Worm (Caenorhabditis elegans) whole organism, L4 larva: Measurements from ENCODE around the gene rpi-2.
A peak's percentile ranks its signal among the peaks of the same experiment; 100 is the strongest.

Experiments used
- F26F4.8 ChIP-seq: fragments of 200-800 bp; sonication (Bioruptor generic); conservative IDR thresholded peaks from 2 replicates; pipeline ENCODE4 v1.3.6; 2022; ENCODE audit warnings: missing genetic modification characterization, missing compliant biosample characterization
- T20F7.1 ChIP-seq: fragments of 200-800 bp; sonication (Bioruptor generic); optimal IDR thresholded peaks from 2 replicates; lab custom pipeline; 2018; ENCODE audit warnings: mild to moderate bottlenecking, missing genetic modification characterization, missing compliant biosample characterization
- Y48G9A.11 ChIP-seq: fragments of 200-800 bp; sonication (Bioruptor generic); IDR thresholded peaks from 2 replicates; pipeline ENCODE4 v1.3.6; 2022; ENCODE audit warnings: missing genetic modification reagents, missing genetic modification characterization, missing compliant biosample characterization
- Y5F2A.4 ChIP-seq: fragments of 200-800 bp; sonication (Bioruptor generic); optimal IDR thresholded peaks from 2 replicates; lab custom pipeline; 2018; ENCODE audit warnings: mild to moderate bottlenecking, missing genetic modification characterization, missing compliant biosample characterization
- Y75B8A.6 ChIP-seq: fragments of 200-800 bp; sonication (Bioruptor generic); IDR thresholded peaks from 2 replicates; pipeline ENCODE4 v1.3.6; 2022; ENCODE audit warnings: missing genetic modification reagents, missing genetic modification characterization, missing compliant biosample characterization
- ZK337.2 ChIP-seq: fragments of 200-800 bp; sonication (Bioruptor generic); IDR thresholded peaks from 2 replicates; pipeline ENCODE4 v1.3.6; 2022; ENCODE audit warnings: missing genetic modification reagents, missing genetic modification characterization, missing compliant biosample characterization
- ZK546.5 ChIP-seq, 2 experiments: sonication (generic microtip); optimal IDR thresholded peaks; 2 replicates each; lab custom pipeline; 2017; ENCODE audit warnings: missing biosample characterization in 2 of 2, missing genetic modification characterization in 2 of 2
- ama-1 ChIP-seq: fragments of 150-350 bp; optimal IDR thresholded peaks from 2 replicates; lab custom pipeline; 2014; ENCODE audit warnings: inconsistent platforms, mixed read lengths
- ceh-44 ChIP-seq: fragments of 200-800 bp; sonication (Bioruptor generic); IDR thresholded peaks from 2 replicates; pipeline ENCODE4 v1.3.6; 2022; ENCODE audit warnings: missing genetic modification reagents, missing genetic modification characterization, missing compliant biosample characterization
- ceh-82 ChIP-seq: sonication (generic microtip); optimal IDR thresholded peaks from 2 replicates; lab custom pipeline; 2017; ENCODE audit warnings: missing biosample characterization, missing genetic modification characterization
- daf-12 ChIP-seq: fragments of 150-350 bp; optimal IDR thresholded peaks from 2 replicates; lab custom pipeline; 2014; ENCODE audit warnings: missing biosample characterization, missing genetic modification reagents, missing genetic modification characterization
- daf-19 ChIP-seq: fragments of 200-800 bp; sonication (Bioruptor generic); conservative IDR thresholded peaks from 2 replicates; pipeline ENCODE4 v1.3.6; 2022; ENCODE audit warnings: missing genetic modification characterization, missing compliant biosample characterization
- dmd-6 ChIP-seq: fragments of 200-800 bp; sonication (Bioruptor generic); IDR thresholded peaks from 2 replicates; pipeline ENCODE4 v1.3.6; 2022; ENCODE audit warnings: missing genetic modification reagents, missing genetic modification characterization, missing compliant biosample characterization
- dmd-9 ChIP-seq: fragments of 200-800 bp; sonication (Bioruptor generic); IDR thresholded peaks from 2 replicates; pipeline ENCODE4 v1.3.6; 2022; ENCODE audit warnings: missing genetic modification reagents, missing genetic modification characterization, missing compliant biosample characterization
- egl-27 ChIP-seq: sonication (generic microtip); optimal IDR thresholded peaks from 3 replicates; lab custom pipeline; 2017; ENCODE audit warnings: missing biosample characterization, missing genetic modification reagents, missing genetic modification characterization
- egl-43 ChIP-seq: fragments of 200-800 bp; sonication (Bioruptor generic); IDR thresholded peaks from 2 replicates; pipeline ENCODE4 v1.3.6; 2022; ENCODE audit warnings: missing genetic modification reagents, missing genetic modification characterization, missing compliant biosample characterization
- fos-1 ChIP-seq: fragments of 150-350 bp; optimal IDR thresholded peaks from 2 replicates; lab custom pipeline; 2014; ENCODE audit warnings: missing biosample characterization, missing genetic modification characterization
- gei-8 ChIP-seq: fragments of 200-800 bp; sonication (Bioruptor generic); optimal IDR thresholded peaks from 2 replicates; lab custom pipeline; 2018; ENCODE audit warnings: mild to moderate bottlenecking, missing genetic modification characterization, missing compliant biosample characterization
- hif-1 ChIP-seq, 2 experiments: sonication (generic microtip); optimal IDR thresholded peaks; 2 replicates each; lab custom pipeline; 2016 to 2017; ENCODE audit warnings: missing compliant biosample characterization in 2 of 2, missing genetic modification characterization in 2 of 2, missing genetic modification reagents in 2 of 2, missing genotype in 2 of 2, mild to moderate bottlenecking in 1 of 2
- hlh-11 ChIP-seq: fragments of 200-800 bp; sonication (Bioruptor generic); optimal IDR thresholded peaks from 2 replicates; lab custom pipeline; 2018; ENCODE audit warnings: mild to moderate bottlenecking, missing genetic modification characterization, missing compliant biosample characterization
- hlh-30 ChIP-seq: sonication (generic microtip); optimal IDR thresholded peaks from 2 replicates; lab custom pipeline; 2017; ENCODE audit warnings: antibody characterized with exemption, mild to moderate bottlenecking, missing genetic modification characterization, missing compliant biosample characterization; ENCODE audit not compliant: insufficient read depth
- hmg-1.1 ChIP-seq: fragments of 200-800 bp; sonication (Bioruptor generic); IDR thresholded peaks from 2 replicates; pipeline ENCODE4 v1.3.6; 2022; ENCODE audit warnings: missing genetic modification reagents, missing genetic modification characterization, missing compliant biosample characterization
- jun-1 ChIP-seq: fragments of 150-350 bp; optimal IDR thresholded peaks from 2 replicates; lab custom pipeline; 2014; ENCODE audit warnings: missing biosample characterization, missing genetic modification reagents, missing genetic modification characterization
- lin-13 ChIP-seq: fragments of 150-350 bp; optimal IDR thresholded peaks from 2 replicates; lab custom pipeline; 2014; ENCODE audit warnings: missing biosample characterization, missing genetic modification reagents, missing genetic modification characterization
- lin-29 ChIP-seq: fragments of 200-800 bp; sonication (Bioruptor generic); IDR thresholded peaks from 2 replicates; pipeline ENCODE4 v1.3.6; 2022; ENCODE audit warnings: missing genetic modification reagents, missing genetic modification characterization, missing compliant biosample characterization
- lin-38 ChIP-seq: fragments of 200-800 bp; sonication (Bioruptor generic); IDR thresholded peaks from 2 replicates; pipeline ENCODE4 v1.3.6; 2022; ENCODE audit warnings: missing genetic modification reagents, missing genetic modification characterization, missing compliant biosample characterization
- lin-39 ChIP-seq: fragments of 150-350 bp; optimal IDR thresholded peaks from 2 replicates; lab custom pipeline; 2014; ENCODE audit warnings: missing biosample characterization, missing genetic modification reagents, missing genetic modification characterization
- lir-3 ChIP-seq: sonication (generic microtip); optimal IDR thresholded peaks from 2 replicates; lab custom pipeline; 2016; ENCODE audit warnings: mild to moderate bottlenecking, missing genetic modification characterization, missing compliant biosample characterization
- lsy-2 ChIP-seq, 2 experiments: fragments of 150-350 bp in 1 of 2; sonication (generic microtip) in 1 of 2; optimal IDR thresholded peaks; 2 replicates each; lab custom pipeline; 2014 to 2017; ENCODE audit warnings: missing biosample characterization in 2 of 2, missing genetic modification characterization in 2 of 2
- madf-9 ChIP-seq: fragments of 200-800 bp; sonication (Bioruptor generic); conservative IDR thresholded peaks from 2 replicates; pipeline ENCODE4 v1.3.6; 2022; ENCODE audit warnings: missing genetic modification reagents, missing genetic modification characterization, missing compliant biosample characterization
- mdl-1 ChIP-seq, 2 experiments: fragments of 150-350 bp in 1 of 2; sonication (generic microtip) in 1 of 2; optimal IDR thresholded peaks; 2 replicates each; lab custom pipeline; 2014 to 2017; ENCODE audit warnings: missing biosample characterization in 2 of 2, missing genetic modification characterization in 2 of 2
- mes-2 ChIP-seq: sonication (generic microtip); optimal IDR thresholded peaks from 2 replicates; lab custom pipeline; 2016; ENCODE audit warnings: missing genotype, mild to moderate bottlenecking, missing genetic modification characterization, missing compliant biosample characterization; ENCODE audit not compliant: poor library complexity, severe bottlenecking
- mxl-2 ChIP-seq: fragments of 200-800 bp; sonication (Bioruptor generic); conservative IDR thresholded peaks from 2 replicates; pipeline ENCODE4 v1.3.6; 2022; ENCODE audit warnings: missing genetic modification reagents, missing genetic modification characterization, missing compliant biosample characterization
- nhr-10 ChIP-seq: fragments of 150-350 bp; optimal IDR thresholded peaks from 2 replicates; lab custom pipeline; 2014; ENCODE audit warnings: missing biosample characterization, missing genetic modification characterization
- nhr-237 ChIP-seq: sonication (generic microtip); optimal IDR thresholded peaks from 2 replicates; lab custom pipeline; 2017; ENCODE audit warnings: missing biosample characterization, missing genetic modification characterization
- nhr-41 ChIP-seq: fragments of 200-800 bp; sonication (Bioruptor generic); IDR thresholded peaks from 2 replicates; pipeline ENCODE4 v1.3.6; 2022; ENCODE audit warnings: missing genetic modification reagents, missing genetic modification characterization, missing compliant biosample characterization
- nhr-6 ChIP-seq: fragments of 150-350 bp; optimal IDR thresholded peaks from 2 replicates; lab custom pipeline; 2014; ENCODE audit warnings: missing biosample characterization, missing genetic modification characterization
- nhr-77 ChIP-seq: fragments of 150-350 bp; optimal IDR thresholded peaks from 2 replicates; lab custom pipeline; 2014; ENCODE audit warnings: missing biosample characterization, missing genetic modification characterization
- pha-4 ChIP-seq, 2 experiments: fragments of 150-350 bp in 1 of 2; fragments of 200-800 bp in 1 of 2; sonication (Bioruptor generic) in 1 of 2; IDR thresholded peaks in 1 of 2; optimal IDR thresholded peaks in 1 of 2; 2 replicates each; pipeline versions ENCODE4 v1.3.6 to Lab custom; 2014 to 2022; ENCODE audit warnings: missing genetic modification characterization in 2 of 2, missing genetic modification reagents in 2 of 2, missing biosample characterization in 1 of 2, missing compliant biosample characterization in 1 of 2
- rbr-2 ChIP-seq: sonication (generic microtip); optimal IDR thresholded peaks from 2 replicates; lab custom pipeline; 2016; ENCODE audit warnings: missing genotype, missing genetic modification characterization, missing compliant biosample characterization
- saeg-2 ChIP-seq: fragments of 200-800 bp; sonication (Bioruptor generic); IDR thresholded peaks from 2 replicates; pipeline ENCODE4 v1.3.6; 2022; ENCODE audit warnings: missing genetic modification reagents, missing genetic modification characterization, missing compliant biosample characterization
- set-16 ChIP-seq: fragments of 200-800 bp; sonication (Bioruptor generic); IDR thresholded peaks from 2 replicates; pipeline ENCODE4 v1.3.6; 2022; ENCODE audit warnings: missing genetic modification reagents, missing genetic modification characterization, missing compliant biosample characterization
- skn-1 ChIP-seq: fragments of 150-350 bp; optimal IDR thresholded peaks from 2 replicates; lab custom pipeline; 2014; ENCODE audit warnings: missing biosample characterization, missing genetic modification characterization
- snpc-1.2 ChIP-seq: fragments of 200-800 bp; sonication (Bioruptor generic); IDR thresholded peaks from 2 replicates; pipeline ENCODE4 v1.3.6; 2022; ENCODE audit warnings: missing genetic modification reagents, missing genetic modification characterization, missing compliant biosample characterization
- spr-1 ChIP-seq: sonication (generic microtip); optimal IDR thresholded peaks from 2 replicates; lab custom pipeline; 2016; ENCODE audit warnings: mild to moderate bottlenecking, missing genetic modification characterization, missing compliant biosample characterization
- spr-3 ChIP-seq: fragments of 200-800 bp; sonication (Bioruptor generic); optimal IDR thresholded peaks from 2 replicates; lab custom pipeline; 2018; ENCODE audit warnings: mild to moderate bottlenecking, missing genetic modification characterization, missing compliant biosample characterization
- tra-1 ChIP-seq: fragments of 200-800 bp; sonication (Bioruptor generic); IDR thresholded peaks from 2 replicates; pipeline ENCODE4 v1.3.6; 2022; ENCODE audit warnings: missing genetic modification reagents, missing genetic modification characterization, missing compliant biosample characterization
- unc-39 ChIP-seq: sonication (generic microtip); optimal IDR thresholded peaks from 2 replicates; lab custom pipeline; 2017; ENCODE audit warnings: missing biosample characterization, missing genetic modification characterization
- zip-11 ChIP-seq: fragments of 200-800 bp; sonication (Bioruptor generic); IDR thresholded peaks from 2 replicates; pipeline ENCODE4 v1.3.6; 2022; ENCODE audit warnings: missing genetic modification characterization, missing compliant biosample characterization
- zip-2 ChIP-seq: fragments of 150-350 bp; optimal IDR thresholded peaks from 2 replicates; lab custom pipeline; 2014; ENCODE audit warnings: missing biosample characterization, missing genetic modification characterization
- ztf-7 ChIP-seq: fragments of 150-350 bp; optimal IDR thresholded peaks from 2 replicates; lab custom pipeline; 2014; ENCODE audit warnings: missing biosample characterization, missing genetic modification characterization

Gene rpi-2

DNA sequence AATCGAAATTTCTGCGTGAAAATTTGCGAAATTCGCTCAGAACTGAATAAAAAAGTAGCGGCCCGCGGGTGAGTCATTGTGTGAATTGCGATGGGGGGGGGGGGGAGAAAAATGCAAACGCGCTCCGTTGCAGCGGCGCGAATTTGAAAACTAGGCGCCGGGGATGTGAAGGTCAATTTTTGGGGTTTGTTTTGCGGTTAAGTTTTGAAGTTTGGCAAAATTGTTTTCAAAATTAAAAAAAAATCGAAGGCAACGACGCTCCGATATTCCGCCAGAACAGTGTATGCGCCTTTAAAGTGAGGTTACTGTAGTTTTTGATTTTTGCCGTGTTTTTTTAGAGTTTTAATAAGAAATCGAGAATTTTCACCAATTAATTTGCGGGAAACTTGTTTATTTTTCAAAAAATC lies 27.3 kb downstream of the rpi-2 start (continued):
- TF ChIP-seq snpc-1.2 (GFP tag; lab: Robert Waterston, UW) = no peak
- no peak for TF ChIP-seq ceh-44 (GFP tag; lab: Robert Waterston, UW)
- no peak for TF ChIP-seq spr-3 (GFP tag; lab: Kevin White, UChicago)
- no peak for TF ChIP-seq ceh-82 (tag; lab: Kevin White, UChicago)
- no peak for TF ChIP-seq spr-1 (tag; lab: Kevin White, UChicago)
- TF ChIP-seq nhr-237 (tag; lab: Kevin White, UChicago) = no peak
- TF ChIP-seq T20F7.1 (GFP tag; lab: Kevin White, UChicago) = peak; percentile 9
- no peak for TF ChIP-seq egl-27 (tag; lab: Kevin White, UChicago)
- TF ChIP-seq hlh-30 = no peak
- TF ChIP-seq Y5F2A.4 = no peak
- TF ChIP-seq pha-4 (GFP tag; IDR thresholded peaks at IDR 0.05; lab: Robert Waterston, UW) = no peak; the same call in 1 of the 2 replicates
- no peak for TF ChIP-seq pha-4 (tag; optimal IDR thresholded peaks at IDR 0.05; lab: Kevin White, UChicago)
- TF ChIP-seq madf-9 (GFP tag; lab: Robert Waterston, UW) = no peak
- TF ChIP-seq rbr-2 (tag; lab: Kevin White, UChicago) = peak; percentile 30
- peak; percentile 95 for TF ChIP-seq lin-38 (GFP tag; lab: Robert Waterston, UW)
- no peak for TF ChIP-seq daf-19 (GFP tag; lab: Robert Waterston, UW)
- TF ChIP-seq dmd-9 (GFP tag; lab: Robert Waterston, UW) = no peak
- no peak for TF ChIP-seq zip-2 (tag; lab: Kevin White, UChicago)
- no peak for TF ChIP-seq set-16 (GFP tag; lab: Robert Waterston, UW)
- peak; percentile 32 for TF ChIP-seq hlh-11 (tag; lab: Kevin White, UChicago)
- TF ChIP-seq jun-1 (tag; lab: Kevin White, UChicago) = no peak
- TF ChIP-seq hif-1 (tag; optimal IDR thresholded peaks at IDR 0.05; lab: Kevin White, UChicago) = peak in 1 of 2 experiments; percentile 47
- TF ChIP-seq unc-39 (tag; lab: Kevin White, UChicago) = no peak
- TF ChIP-seq F26F4.8 (GFP tag; lab: Robert Waterston, UW) = no peak
- TF ChIP-seq Y48G9A.11 (GFP tag; lab: Robert Waterston, UW) = peak; percentile 93
- TF ChIP-seq ZK546.5 (tag; optimal IDR thresholded peaks at IDR 0.05; lab: Kevin White, UChicago) = no peak
- TF ChIP-seq nhr-77 (tag; lab: Kevin White, UChicago) = no peak
- TF ChIP-seq egl-43 (GFP tag; lab: Robert Waterston, UW) = 0 out of 2 replicates have a peak, but pooled peaks have one; percentile 39
- no peak for TF ChIP-seq gei-8
- TF ChIP-seq Y75B8A.6 = no peak
- no peak for TF ChIP-seq lin-29
- no peak for TF ChIP-seq dmd-6 (GFP tag; lab: Robert Waterston, UW)
- TF ChIP-seq lin-13 (GFP tag; lab: Kevin White, UChicago) = no peak
- TF ChIP-seq nhr-10 = no peak
- TF ChIP-seq daf-12 = no peak
- no peak for TF ChIP-seq tra-1 (GFP tag; lab: Robert Waterston, UW)
- peak; percentile 38 for TF ChIP-seq ama-1
- TF ChIP-seq skn-1 = no peak
- peak; percentile 30; the same call in 1 of the 2 replicates for TF ChIP-seq hmg-1.1 (GFP tag; lab: Robert Waterston, UW)
- TF ChIP-seq lin-39 (tag; lab: Kevin White, UChicago) = no peak
- no peak for TF ChIP-seq saeg-2
- TF ChIP-seq mdl-1 (tag; optimal IDR thresholded peaks at IDR 0.05; lab: Kevin White, UChicago) = no peak
- TF ChIP-seq zip-11 (GFP tag; lab: Robert Waterston, UW) = no peak
- TF ChIP-seq lsy-2 (tag; optimal IDR thresholded peaks at IDR 0.05; lab: Kevin White, UChicago) = peak in 1 of 2 experiments; percentile 36
- peak; percentile 70 for TF ChIP-seq mes-2 (tag; lab: Kevin White, UChicago)
- TF ChIP-seq ztf-7 (tag; lab: Kevin White, UChicago) = no peak
- no peak for TF ChIP-seq ZK337.2 (GFP tag; lab: Robert Waterston, UW)
- TF ChIP-seq mxl-2 = no peak
- no peak for TF ChIP-seq fos-1 (tag; lab: Kevin White, UChicago)
- TF ChIP-seq lir-3 (tag; lab: Kevin White, UChicago) = no peak
- TF ChIP-seq nhr-41 (GFP tag; lab: Robert Waterston, UW) = no peak
- peak; percentile 14 for TF ChIP-seq nhr-6 (tag; lab: Kevin White, UChicago)
